Worm (Caenorhabditis elegans): ENCODE measurements around the gene D2062.5.

Gene D2062.5

DNA sequence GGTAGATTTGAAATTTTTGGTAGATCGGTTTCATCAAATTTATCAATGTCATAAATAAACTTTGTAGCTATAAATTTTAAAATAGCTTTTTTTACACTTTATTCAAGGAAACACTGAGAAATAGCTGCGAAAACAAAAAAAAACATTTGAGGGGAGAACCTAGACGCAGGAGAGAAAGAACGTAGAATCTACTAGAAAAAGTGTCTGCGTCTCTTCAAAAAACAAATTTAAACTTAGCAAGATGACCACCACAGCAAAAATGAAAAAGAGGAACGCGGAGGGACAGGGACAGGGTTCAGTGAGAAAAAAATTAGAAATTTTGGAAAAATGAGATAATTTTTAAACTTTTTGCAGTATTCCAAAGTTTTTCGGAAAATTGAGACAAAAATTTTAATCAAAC lies 26.4 kb downstream of the D2062.5 start (continued):
- TF ChIP-seq lin-39 (tag; optimal IDR thresholded peaks at IDR 0.05) (no peak), dpl-1 (GFP tag; optimal IDR thresholded peaks at IDR 0.05) (peak; percentile 9 to 54 (median 35)), pqm-1 (tag; optimal IDR thresholded peaks at IDR 0.05) (no peak), nhr-84 (tag; optimal IDR thresholded peaks at IDR 0.05) (no peak), zag-1 (tag; optimal IDR thresholded peaks at IDR 0.05) (no peak), sptf-1 (tag; optimal IDR thresholded peaks at IDR 0.05) (no peak), unc-86 (tag; optimal IDR thresholded peaks at IDR 0.05) (no peak), rnt-1 (tag; optimal IDR thresholded peaks at IDR 0.05) (peak; percentile 48), elt-3 (tag; optimal IDR thresholded peaks at IDR 0.05) (no peak), C34B4.2 (tag; optimal IDR thresholded peaks at IDR 0.05) (no peak), fkh-10 (GFP tag; optimal IDR thresholded peaks at IDR 0.05) (no peak), lsy-2 (tag; optimal IDR thresholded peaks at IDR 0.05) (peak; percentile 26 to 51), nhr-90 (tag; optimal IDR thresholded peaks at IDR 0.05; ENCODE audit: poor library complexity) (no peak), dsc-1 (tag; optimal IDR thresholded peaks at IDR 0.05) (no peak), hpl-2 (GFP tag; optimal IDR thresholded peaks at IDR 0.05) (no peak), unc-62 (GFP tag; optimal IDR thresholded peaks at IDR 0.05) (no peak), unc-130 (tag; optimal IDR thresholded peaks at IDR 0.05) (no peak), nhr-11 (tag; optimal IDR thresholded peaks at IDR 0.05) (no peak), tlp-1 (tag; optimal IDR thresholded peaks at IDR 0.05) (no peak), blmp-1 (tag; optimal IDR thresholded peaks at IDR 0.05) (no peak), irx-1 (tag; optimal IDR thresholded peaks at IDR 0.05) (no peak), nhr-19 (GFP tag; conservative IDR thresholded peaks at IDR 0.05) (0 out of 2 replicates have a peak, but pooled peaks have one; percentile 9), F16B12.6 (tag; optimal IDR thresholded peaks at IDR 0.05) (no peak), fkh-4 (tag; optimal IDR thresholded peaks at IDR 0.05; ENCODE audit: borderline replicate concordance) (no peak), egl-27 (tag; optimal IDR thresholded peaks at IDR 0.05) (no peak), skn-1 (tag; optimal IDR thresholded peaks at IDR 0.05) (peak; percentile 27), unc-30 (tag; optimal IDR thresholded peaks at IDR 0.05) (no peak), pax-3 (tag; optimal IDR thresholded peaks at IDR 0.05) (no peak), ceh-82 (tag; optimal IDR thresholded peaks at IDR 0.05) (no peak), aly-2 (tag; optimal IDR thresholded peaks at IDR 0.05) (no peak), lin-35 (GFP tag; optimal IDR thresholded peaks at IDR 0.05) (peak; percentile 5 to 11), mep-1 (tag; optimal IDR thresholded peaks at IDR 0.05) (peak; percentile 44), nhr-47 (tag; optimal IDR thresholded peaks at IDR 0.05) (peak; percentile 33), xbp-1 (tag; optimal IDR thresholded peaks at IDR 0.05) (peak; percentile 21)

DNA sequence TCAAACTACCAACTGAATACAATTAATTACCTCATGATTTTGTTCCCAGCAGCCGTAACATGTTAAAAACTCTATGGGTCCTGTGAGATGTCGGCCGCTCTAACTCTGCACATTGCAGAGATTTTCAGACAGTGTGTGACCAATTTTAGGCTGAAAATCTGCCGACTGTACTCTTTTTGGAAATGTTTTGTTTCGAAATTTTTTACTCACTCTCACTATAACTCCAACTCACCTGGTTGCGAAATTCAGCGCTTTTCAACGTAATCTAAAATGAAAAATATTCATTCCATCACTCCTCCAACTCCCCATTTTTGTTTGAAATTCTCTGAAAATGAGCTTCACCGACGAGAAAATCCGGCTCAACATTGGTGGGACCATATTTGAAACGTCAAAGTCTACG lies 27.0 kb downstream of the D2062.5 start, which contains the start of the genes F22E5.13 and F22E5.6:
Gene F22E5.13, minus strand, starts transcription at position 101 of the 400 bp plus-strand sequence.
Gene F22E5.6, plus strand, starts transcription at position 297 of the 400 bp plus-strand sequence.
- TF ChIP-seq ceh-63 (GFP tag; optimal IDR thresholded peaks at IDR 0.05) (no peak), nhr-84 (tag; optimal IDR thresholded peaks at IDR 0.05) (no peak), fkh-8 (tag; optimal IDR thresholded peaks at IDR 0.05) (no peak), sptf-1 (tag; optimal IDR thresholded peaks at IDR 0.05) (no peak), nhr-237 (tag; optimal IDR thresholded peaks at IDR 0.05) (no peak), isw-1 (GFP tag; IDR thresholded peaks at IDR 0.05) (no peak)

DNA sequence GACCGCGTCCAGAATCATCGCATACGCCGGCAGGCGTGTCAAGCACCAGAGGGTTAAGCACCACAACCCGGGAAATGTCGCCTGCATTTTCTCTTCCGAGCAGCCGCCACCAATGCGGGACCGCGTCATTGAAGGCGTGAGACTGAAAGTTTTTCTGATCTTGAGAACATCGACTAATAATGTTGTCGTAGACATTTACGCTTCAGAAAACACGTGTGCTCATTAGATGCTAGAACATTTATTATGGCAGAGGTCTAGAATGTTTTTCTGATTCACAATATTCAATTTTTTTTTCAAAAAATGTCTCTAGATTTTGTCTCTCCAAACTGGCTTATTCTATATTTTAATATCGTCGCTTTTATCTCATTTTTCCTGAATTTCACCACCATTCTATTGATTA lies 34.0 kb downstream of the D2062.5 start, which contains the start of gene sri-47:
Gene sri-47, plus strand, starts transcription at position 301 of the 400 bp plus-strand sequence.
- TF ChIP-seq nhr-76 (tag; optimal IDR thresholded peaks at IDR 0.05) (no peak), lin-14 (GFP tag; optimal IDR thresholded peaks at IDR 0.05) (no peak), mab-9 (GFP tag; IDR thresholded peaks at IDR 0.05) (no peak), dpl-1 (GFP tag; optimal IDR thresholded peaks at IDR 0.05) (no peak), ceh-90 (tag; optimal IDR thresholded peaks at IDR 0.05) (no peak), ets-5 (GFP tag; IDR thresholded peaks at IDR 0.05) (no peak), pax-3 (tag; optimal IDR thresholded peaks at IDR 0.05) (no peak), jun-1 (tag; optimal IDR thresholded peaks at IDR 0.05) (no peak), fos-1 (tag; optimal IDR thresholded peaks at IDR 0.05) (no peak)

Data from whole organism, L1 larva.